Worm (Caenorhabditis elegans) whole organism, L3 larva: Measurements from ENCODE around the gene T05A1.5.

Experiments
- ama-1 ChIP-seq: fragments of 150-350 bp; optimal IDR thresholded peaks from 2 replicates; lab custom pipeline; 2018
- ceh-16 ChIP-seq: sonication (generic microtip); optimal IDR thresholded peaks from 2 replicates; lab custom pipeline; 2017; ENCODE audit warnings: missing biosample characterization, missing genetic modification characterization
- ceh-28 ChIP-seq: fragments of 150-350 bp; optimal IDR thresholded peaks from 2 replicates; lab custom pipeline; 2014; ENCODE audit warnings: missing biosample characterization, missing genetic modification reagents, missing genetic modification characterization
- elt-1 ChIP-seq: fragments of 150-350 bp; optimal IDR thresholded peaks from 2 replicates; lab custom pipeline; 2014; ENCODE audit warnings: missing biosample characterization, missing genetic modification characterization
- elt-3 ChIP-seq, 3 experiments: fragments of 150-350 bp in 1 of 3; sonication (generic microtip) in 2 of 3; optimal IDR thresholded peaks; 2 replicates in 2 of 3; 4 replicates in 1 of 3; lab custom pipeline; 2014 to 2017; ENCODE audit warnings: missing biosample characterization in 3 of 3, missing genetic modification characterization in 3 of 3
- nfya-1 ChIP-seq: sonication (generic microtip); optimal IDR thresholded peaks from 2 replicates; lab custom pipeline; 2017; ENCODE audit warnings: missing genetic modification characterization, mild to moderate bottlenecking, missing compliant biosample characterization, antibody characterized with exemption, moderate library complexity; ENCODE audit not compliant: insufficient read depth
- nhr-23 ChIP-seq: fragments of 150-350 bp; optimal IDR thresholded peaks from 2 replicates; lab custom pipeline; 2014; ENCODE audit warnings: missing biosample characterization, missing genetic modification reagents, missing genetic modification characterization
- nhr-237 ChIP-seq: fragments of 150-350 bp; optimal IDR thresholded peaks from 2 replicates; lab custom pipeline; 2014; ENCODE audit warnings: missing biosample characterization, missing genetic modification characterization
- nhr-25 ChIP-seq: sonication (generic microtip); optimal IDR thresholded peaks from 2 replicates; lab custom pipeline; 2017; ENCODE audit warnings: missing biosample characterization, missing genetic modification characterization
- nhr-76 ChIP-seq: fragments of 150-350 bp; sonication (generic microtip); optimal IDR thresholded peaks from 5 replicates; lab custom pipeline; 2014; ENCODE audit warnings: missing biosample characterization, missing genetic modification characterization
- pqm-1 ChIP-seq: fragments of 150-350 bp; optimal IDR thresholded peaks from 2 replicates; lab custom pipeline; 2017; ENCODE audit warnings: missing biosample characterization, missing genetic modification characterization, inconsistent platforms

DNA sequence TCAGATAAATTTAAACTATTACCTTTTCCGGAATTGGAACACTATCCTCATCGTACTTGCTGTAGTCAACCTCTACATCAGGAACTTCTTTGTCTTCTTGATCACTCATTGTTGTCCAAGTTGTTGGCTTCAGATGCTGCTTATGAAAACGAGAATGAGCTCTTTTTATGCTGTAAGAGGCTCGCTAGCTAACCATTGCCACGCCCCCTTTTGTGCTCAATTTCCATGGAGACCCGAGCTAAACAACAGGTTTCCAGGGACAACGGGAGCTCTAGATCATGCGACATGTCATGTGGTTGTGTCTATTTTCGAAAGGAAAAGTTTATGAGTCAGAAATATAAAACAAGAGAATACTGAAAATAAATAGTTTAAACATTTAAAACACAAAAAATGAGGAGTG is 35.6 kb upstream of the T05A1.5 start, which contains the start of gene C33A12.4:
- TF ChIP-seq nhr-25 (tag; lab: Kevin White, UChicago) (no peak), nhr-76 (tag; lab: Kevin White, UChicago) (no peak), elt-1 (tag; lab: Kevin White, UChicago) (no peak), ama-1 (lab: Kevin White, UChicago) (no peak), ceh-28 (no peak), nhr-23 (no peak), pqm-1 (no peak), ceh-16 (tag; lab: Kevin White, UChicago) (no peak), nhr-237 (tag; lab: Kevin White, UChicago) (no peak), elt-3 (tag; optimal IDR thresholded peaks at IDR 0.05; lab: Kevin White, UChicago) (no peak), nfya-1 (tag; lab: Kevin White, UChicago) (peak; percentile 2)
